Worm (Caenorhabditis elegans) whole organism, L1 larva: ENCODE data around the gene nsph-1.1.

Source experiments
- aha-1 ChIP-seq: fragments of 150-350 bp; optimal IDR thresholded peaks from 2 replicates; lab custom pipeline; 2014; ENCODE audit warnings: missing biosample characterization, missing genetic modification characterization
- blmp-1 ChIP-seq: fragments of 150-350 bp; optimal IDR thresholded peaks from 2 replicates; lab custom pipeline; 2014; ENCODE audit warnings: missing biosample characterization, missing genetic modification characterization
- ceh-8 ChIP-seq: fragments of 200-800 bp; sonication (Bioruptor generic); optimal IDR thresholded peaks from 2 replicates; lab custom pipeline; 2018; ENCODE audit warnings: mild to moderate bottlenecking, missing genetic modification characterization, moderate library complexity, missing compliant biosample characterization
- lin-14 ChIP-seq: fragments of 200-800 bp; sonication (Bioruptor generic); optimal IDR thresholded peaks from 2 replicates; lab custom pipeline; 2018; ENCODE audit warnings: mild to moderate bottlenecking, missing genetic modification characterization, moderate library complexity, missing compliant biosample characterization
- lsy-2 ChIP-seq, 2 experiments: fragments of 150-350 bp; optimal IDR thresholded peaks; 2 replicates each; lab custom pipeline; 2014; ENCODE audit warnings: missing biosample characterization in 2 of 2, missing genetic modification characterization in 2 of 2
- nhr-20 ChIP-seq: sonication (generic microtip); optimal IDR thresholded peaks from 2 replicates; lab custom pipeline; 2016; ENCODE audit warnings: mild to moderate bottlenecking, missing genetic modification characterization, missing compliant biosample characterization
- pax-3 ChIP-seq: fragments of 200-800 bp; sonication (Bioruptor generic); optimal IDR thresholded peaks from 2 replicates; lab custom pipeline; 2018; ENCODE audit warnings: mild to moderate bottlenecking, missing genetic modification characterization, moderate library complexity, missing compliant biosample characterization
- tlp-1 ChIP-seq: fragments of 150-350 bp; optimal IDR thresholded peaks from 2 replicates; lab custom pipeline; 2014; ENCODE audit warnings: missing biosample characterization, missing genetic modification characterization
- unc-86 ChIP-seq: sonication (generic microtip); optimal IDR thresholded peaks from 2 replicates; lab custom pipeline; 2016; ENCODE audit warnings: missing genetic modification characterization, missing compliant biosample characterization

ce11 chrII:8808482-8808881 is 41.9 kb downstream of the nsph-1.1 start, which contains the start of gene F07H5.10:
- TF ChIP-seq unc-86 (tag; lab: Kevin White, UChicago) (no peak), ceh-8 (GFP tag; lab: Kevin White, UChicago) (no peak), lin-14 (no peak), pax-3 (no peak), tlp-1 (tag; lab: Kevin White, UChicago) (no peak), nhr-20 (no peak), blmp-1 (tag; lab: Kevin White, UChicago) (no peak), lsy-2 (tag; optimal IDR thresholded peaks at IDR 0.05; lab: Kevin White, UChicago) (no peak), aha-1 (tag; lab: Kevin White, UChicago) (no peak)
